Worm (Caenorhabditis elegans) whole organism, L2 larva: ENCODE results near the gene gcy-33.

ENCODE experiments used
- lsy-2 ChIP-seq, 2 experiments: fragments of 150-350 bp in 1 of 2; sonication (generic microtip) in 1 of 2; optimal IDR thresholded peaks; 2 replicates each; lab custom pipeline; 2014 to 2017; ENCODE audit warnings: missing biosample characterization in 2 of 2, missing genetic modification characterization in 2 of 2
- nhr-10 ChIP-seq: sonication (generic microtip); optimal IDR thresholded peaks from 2 replicates; lab custom pipeline; 2017; ENCODE audit warnings: missing biosample characterization, missing genetic modification characterization
- nhr-237 ChIP-seq: fragments of 150-350 bp; optimal IDR thresholded peaks from 2 replicates; lab custom pipeline; 2014; ENCODE audit warnings: missing biosample characterization, missing genetic modification characterization
- ztf-11 ChIP-seq: sonication (generic microtip); optimal IDR thresholded peaks from 2 replicates; lab custom pipeline; 2017; ENCODE audit warnings: missing biosample characterization, missing genetic modification characterization
- ztf-4 ChIP-seq: fragments of 150-350 bp; optimal IDR thresholded peaks from 2 replicates; lab custom pipeline; 2014; ENCODE audit warnings: missing biosample characterization, missing genetic modification characterization

DNA sequence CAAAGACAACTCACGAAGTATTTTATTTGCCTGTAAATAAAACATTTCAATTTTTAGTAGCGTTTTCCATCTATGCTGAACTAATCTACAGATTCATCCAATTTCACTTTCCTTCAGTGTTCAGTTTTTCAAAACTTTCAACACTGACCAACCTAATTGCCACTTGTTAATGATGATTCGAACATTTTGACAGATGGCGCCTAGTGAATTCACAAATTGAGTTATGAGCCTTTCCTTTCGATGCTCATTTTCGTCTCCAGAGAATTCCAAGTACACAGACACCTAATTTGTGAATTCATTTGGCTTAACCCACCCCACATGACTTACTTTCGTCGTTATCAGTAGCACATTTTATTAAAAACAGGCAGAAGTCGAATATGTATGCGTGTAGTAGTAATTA lies 54.8 kb downstream of the gcy-33 start:
- TF ChIP-seq ztf-4 (tag; lab: Kevin White, UChicago): no peak
- TF ChIP-seq nhr-237 (tag; lab: Kevin White, UChicago): no peak
- no peak for TF ChIP-seq nhr-10 (tag; lab: Kevin White, UChicago)
- no peak for TF ChIP-seq lsy-2 (tag; optimal IDR thresholded peaks at IDR 0.05; lab: Kevin White, UChicago)
- no peak for TF ChIP-seq ztf-11
